Worm (Caenorhabditis elegans): ENCODE data around the gene F08D12.15.
A peak's percentile ranks its signal among the peaks of the same experiment; 100 is the strongest.

Gene F08D12.15

DNA sequence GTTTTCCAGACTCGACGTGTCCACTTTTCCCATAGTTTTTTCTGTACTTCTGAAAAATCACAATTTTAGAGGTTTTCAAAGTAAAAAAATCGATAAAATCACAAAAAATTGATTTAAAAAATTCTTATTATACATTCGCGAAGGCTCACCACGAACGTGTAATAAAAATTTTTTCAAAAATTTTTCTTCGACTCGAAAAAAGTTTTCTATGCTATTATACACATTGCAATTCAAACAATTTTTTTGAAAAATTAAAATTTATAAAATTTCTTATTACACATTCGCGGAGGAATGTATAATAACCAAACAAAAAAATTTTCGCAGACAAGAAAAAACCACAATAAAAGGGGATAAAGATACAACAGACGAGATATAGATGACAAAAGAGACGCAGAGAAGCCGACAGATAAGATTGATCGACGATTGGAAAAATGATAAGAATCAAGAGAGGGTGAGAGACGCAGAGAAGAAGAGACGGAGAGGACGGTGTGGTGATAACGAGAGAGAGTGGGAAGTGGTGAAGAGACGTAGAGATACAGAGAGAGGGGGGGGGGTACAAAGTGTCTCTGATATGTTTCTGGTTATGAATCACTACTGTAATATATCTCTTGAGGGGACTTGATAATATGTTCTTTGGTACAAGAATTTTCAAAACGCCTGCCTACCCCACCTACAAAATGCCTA, 34.3 kb downstream of the F08D12.15 start, which contains the start of gene nhr-119 (continued):
- TF ChIP-seq lsl-1 (GFP tag; optimal IDR thresholded peaks at IDR 0.05) (no peak), F33H1.4 (GFP tag; IDR thresholded peaks at IDR 0.05) (no peak), chd-7 (tag; optimal IDR thresholded peaks at IDR 0.05) (peak; percentile 5), snpc-1.3 (tag; optimal IDR thresholded peaks at IDR 0.05; ENCODE audit: insufficient read depth) (no peak), aptf-3 (GFP tag; IDR thresholded peaks at IDR 0.05) (no peak), madf-3 (GFP tag; IDR thresholded peaks at IDR 0.05) (no peak), ztf-22 (GFP tag; optimal IDR thresholded peaks at IDR 0.05) (no peak), D2030.7 (GFP tag; IDR thresholded peaks at IDR 0.05) (no peak), madf-6 (GFP tag; IDR thresholded peaks at IDR 0.05) (no peak), lin-40 (tag; optimal IDR thresholded peaks at IDR 0.05) (peak; percentile 75), attf-3 (GFP tag; conservative IDR thresholded peaks at IDR 0.05) (no peak), xnd-1 (tag; optimal IDR thresholded peaks at IDR 0.05) (no peak), F23B12.7 (tag; optimal IDR thresholded peaks at IDR 0.05; ENCODE audit: insufficient read depth) (no peak), F57C9.4 (tag; optimal IDR thresholded peaks at IDR 0.05) (no peak), tbp1 (GFP tag; optimal IDR thresholded peaks at IDR 0.05) (peak; percentile 15), K11D2.4 (GFP tag; IDR thresholded peaks at IDR 0.05) (no peak), tbx-9 (tag; optimal IDR thresholded peaks at IDR 0.05; ENCODE audit: borderline replicate concordance) (no peak), ztf-25 (GFP tag; IDR thresholded peaks at IDR 0.05) (no peak), B0336.3 (GFP tag; IDR thresholded peaks at IDR 0.05) (no peak), attf-6 (GFP tag; IDR thresholded peaks at IDR 0.05) (no peak), cebp-1 (GFP tag; IDR thresholded peaks at IDR 0.05) (no peak), cebp-1 (tag; optimal IDR thresholded peaks at IDR 0.05) (peak; percentile 42), Y79H2A.3 (GFP tag; conservative IDR thresholded peaks at IDR 0.05) (no peak), atf-7 (tag; optimal IDR thresholded peaks at IDR 0.05) (peak; percentile 23), B0019.2 (GFP tag; conservative IDR thresholded peaks at IDR 0.05) (no peak), ztf-3 (GFP tag; optimal IDR thresholded peaks at IDR 0.05) (no peak), snpc-1.1 (tag; optimal IDR thresholded peaks at IDR 0.05; ENCODE audit: insufficient read depth) (no peak), F10E7.11 (tag; optimal IDR thresholded peaks at IDR 0.05) (no peak), F39B2.1 (GFP tag; IDR thresholded peaks at IDR 0.05) (no peak), ZK185.1 (tag; optimal IDR thresholded peaks at IDR 0.05; ENCODE audit: poor library complexity, severe bottlenecking) (no peak), F55B11.4 (tag; optimal IDR thresholded peaks at IDR 0.05; ENCODE audit: borderline replicate concordance, insufficient read depth) (no peak), madf-10 (tag; optimal IDR thresholded peaks at IDR 0.05) (no peak), ceh-91 (GFP tag; IDR thresholded peaks at IDR 0.05) (no peak), bed-1 (GFP tag; IDR thresholded peaks at IDR 0.05) (no peak), Y95B8A.8 (GFP tag; IDR thresholded peaks at IDR 0.05) (no peak), unc-62 (GFP tag; optimal IDR thresholded peaks at IDR 0.05) (no peak), B0261.1 (tag; optimal IDR thresholded peaks at IDR 0.05) (no peak), F22D6.2 (tag; optimal IDR thresholded peaks at IDR 0.05) (peak; percentile 33), dpff-1 (tag; optimal IDR thresholded peaks at IDR 0.05) (no peak), nfyb-1 (GFP tag; IDR thresholded peaks at IDR 0.05) (0 out of 2 replicates have a peak, but pooled peaks have one; percentile 24), ceh-79 (tag; optimal IDR thresholded peaks at IDR 0.05) (no peak), ztf-6 (GFP tag; IDR thresholded peaks at IDR 0.05) (no peak), lag-1 (GFP tag; IDR thresholded peaks at IDR 0.05) (no peak), hmg-1.2 (GFP tag; IDR thresholded peaks at IDR 0.05) (peak; percentile 82), C17E4.6 (GFP tag; IDR thresholded peaks at IDR 0.05) (no peak), let-607 (tag; optimal IDR thresholded peaks at IDR 0.05) (peak in 1 of 2 experiments; percentile 42), Y53G8AR.9 (GFP tag; conservative IDR thresholded peaks at IDR 0.05) (no peak)

Measured in whole organism, young adult.